ENCODE assay signal across 2 fruit fly cellular contexts in the genomic region with DNA sequence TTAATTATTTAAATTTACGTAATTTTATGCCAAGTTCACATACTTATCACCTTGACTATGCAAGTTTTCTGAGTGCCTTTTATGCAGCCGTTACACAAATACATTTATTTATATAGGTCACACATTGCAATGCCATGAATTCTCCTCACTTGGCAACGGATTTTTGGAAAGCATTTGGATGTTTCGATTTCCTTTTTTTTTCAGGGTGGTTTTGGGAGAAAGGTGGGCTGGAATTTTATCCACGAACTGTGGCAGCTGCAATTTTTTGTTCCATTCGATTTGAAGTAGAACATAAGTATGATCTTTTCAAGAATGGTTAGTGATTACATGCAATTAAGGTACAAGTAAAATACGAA.
TF ChIP-seq lines count a peak whose summit lies in the region.

No protein-coding gene starts in this region.

- no peak for TF ChIP-seq CTCF in whole organism, embryonic (GFP tag; optimal IDR thresholded peaks at IDR 0.05; lab: Kevin White, UChicago)

TF ChIP-seq in whole organism, adult, 20 proteins besides CTCF, POLR2A, EP300 and RAD21:
- TF ChIP-seq kay (GFP tag; lab: Kevin White, UChicago; ENCODE audit: borderline replicate concordance) (peak; percentile 66), CG1620 (GFP tag; optimal IDR thresholded peaks at IDR 0.05; lab: Kevin White, UChicago) (no peak), pad (GFP tag; optimal IDR thresholded peaks at IDR 0.05; lab: Kevin White, UChicago) (no peak)

TF ChIP-seq in whole organism, embryonic, 481 proteins besides CTCF, POLR2A, EP300 and RAD21:
- TF ChIP-seq CG8089 (GFP tag; optimal IDR thresholded peaks at IDR 0.05; lab: Kevin White, UChicago) (no peak), fd3F (GFP tag; optimal IDR thresholded peaks at IDR 0.05; lab: Kevin White, UChicago) (no peak), B-H1 (GFP tag; IDR thresholded peaks at IDR 0.05; lab: Robert Waterston, UW) (0 out of 3 replicates have a peak, but pooled peaks have one; percentile 6), oc (tag; optimal IDR thresholded peaks at IDR 0.05; lab: Kevin White, UChicago) (no peak), nerfin-1 (tag; optimal IDR thresholded peaks at IDR 0.05; lab: Kevin White, UChicago) (peak; percentile 59), CG2199 (GFP tag; IDR thresholded peaks at IDR 0.05; lab: Robert Waterston, UW) (0 out of 3 replicates have a peak, but pooled peaks have one; percentile 15), CG12104 (GFP tag; optimal IDR thresholded peaks at IDR 0.05; lab: Kevin White, UChicago) (peak; percentile 43), emc (GFP tag; optimal IDR thresholded peaks at IDR 0.05; lab: Kevin White, UChicago) (no peak), CG14667 (GFP tag; IDR thresholded peaks at IDR 0.05; lab: Robert Waterston, UW) (no peak), gcm2 (GFP tag; optimal IDR thresholded peaks at IDR 0.05; lab: Kevin White, UChicago) (no peak), CG10565 (GFP tag; optimal IDR thresholded peaks at IDR 0.05; lab: Kevin White, UChicago) (no peak), CoRest (tag; optimal IDR thresholded peaks at IDR 0.05; lab: Kevin White, UChicago) (peak; percentile 32), Ptx1 (GFP tag; IDR thresholded peaks at IDR 0.05; lab: Robert Waterston, UW) (0 out of 2 replicates have a peak, but pooled peaks have one; percentile 4), CG9437 (GFP tag; optimal IDR thresholded peaks at IDR 0.05; lab: Kevin White, UChicago) (peak; percentile 40), Fer1 (GFP tag; optimal IDR thresholded peaks at IDR 0.05; lab: Kevin White, UChicago) (no peak), slp2 (GFP tag; optimal IDR thresholded peaks at IDR 0.05; lab: Kevin White, UChicago) (no peak), dmrt99B (tag; optimal IDR thresholded peaks at IDR 0.05; lab: Kevin White, UChicago) (no peak), pfk (GFP tag; optimal IDR thresholded peaks at IDR 0.05; lab: Kevin White, UChicago) (no peak), BtbVII (GFP tag; optimal IDR thresholded peaks at IDR 0.05; lab: Kevin White, UChicago) (no peak)

Comparison
In these comparisons a context has a peak if more than half of its experiments do, and no peak if none do; other contexts are left out.
1. Of the 1 proteins assayed by ChIP-seq in both whole organism, embryonic and whole organism, adult: peak only in whole organism, embryonic: none; only in whole organism, adult: kay; in both: none; in neither: 0.